Worm (Caenorhabditis elegans): ENCODE data around the gene C30E1.4.

DNA sequence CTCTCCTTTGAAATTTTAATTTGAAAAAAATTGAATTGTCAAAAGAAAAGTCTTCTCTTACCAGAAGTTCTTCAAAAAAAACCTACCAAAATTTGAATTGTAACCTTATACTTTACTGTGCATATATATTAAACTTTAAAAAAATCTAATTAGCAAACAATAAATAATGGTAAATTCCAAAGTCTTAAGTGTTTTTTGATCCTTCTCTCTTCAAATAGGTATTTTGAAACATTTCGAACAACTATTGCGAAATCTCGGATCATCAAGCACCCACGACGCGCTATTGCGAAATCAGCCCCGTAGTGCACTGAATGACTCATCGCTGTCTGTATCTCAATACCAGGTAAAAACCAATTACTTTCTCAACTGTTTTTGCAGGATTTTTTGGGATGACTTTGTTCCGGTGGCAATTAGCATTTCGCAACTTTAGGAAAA, 6.9 kb downstream of the C30E1.4 start:
- TF ChIP-seq ztf-11 (tag; optimal IDR thresholded peaks at IDR 0.05) = no peak
- no peak for TF ChIP-seq snpc-4 (tag; optimal IDR thresholded peaks at IDR 0.05)
- TF ChIP-seq pha-4 (tag; optimal IDR thresholded peaks at IDR 0.05) = no peak
- TF ChIP-seq nhr-12 (tag; optimal IDR thresholded peaks at IDR 0.05) = no peak
- TF ChIP-seq elt-3 (tag; optimal IDR thresholded peaks at IDR 0.05) = no peak

Measured in whole organism, mixed stage, embryonic.